Fruit fly (Drosophila melanogaster) whole organism, embryonic: ENCODE results near the gene jhamt.

Source experiments
- Antp ChIP-seq: fragments of 200-800 bp; sonication (Bioruptor generic); optimal IDR thresholded peaks from 3 replicates; lab custom pipeline; 2016; ENCODE audit warnings: missing biosample characterization, missing genetic modification characterization
- BEAF-32 ChIP-seq: fragments of 200-800 bp; sonication (Bioruptor generic); optimal IDR thresholded peaks from 3 replicates; lab custom pipeline; 2017; ENCODE audit warnings: missing biosample characterization, missing genetic modification characterization, mild to moderate bottlenecking, moderate library complexity, missing genetic modification reagents
- CG11085 ChIP-seq: fragments of 200-800 bp; sonication (Bioruptor generic); IDR thresholded peaks from 2 replicates; pipeline ENCODE4 v1.3.6; 2022; ENCODE audit warnings: missing biosample characterization, missing genetic modification characterization
- CG11093 ChIP-seq: fragments of 200-800 bp; sonication (Bioruptor generic); IDR thresholded peaks from 3 replicates; pipeline ENCODE4 v1.3.6; 2022; ENCODE audit warnings: missing biosample characterization, missing genetic modification characterization
- CG12942 ChIP-seq: fragments of 200-800 bp; sonication (Bioruptor generic); optimal IDR thresholded peaks from 3 replicates; lab custom pipeline; 2016; ENCODE audit warnings: missing biosample characterization, missing genetic modification characterization
- CG13424 ChIP-seq: fragments of 200-800 bp; sonication (Bioruptor generic); optimal IDR thresholded peaks from 2 replicates; lab custom pipeline; 2019; ENCODE audit warnings: missing biosample characterization, mild to moderate bottlenecking, missing genetic modification characterization, moderate library complexity
- CG15479 ChIP-seq: fragments of 200-800 bp; sonication (Bioruptor generic); optimal IDR thresholded peaks from 3 replicates; lab custom pipeline; 2019; ENCODE audit warnings: missing biosample characterization, mild to moderate bottlenecking, missing genetic modification characterization, moderate library complexity
- CG15601 ChIP-seq: fragments of 200-800 bp; sonication (Bioruptor generic); optimal IDR thresholded peaks from 3 replicates; lab custom pipeline; 2019; ENCODE audit warnings: missing biosample characterization, mild to moderate bottlenecking, missing genetic modification characterization, moderate library complexity
- CG1602 ChIP-seq: fragments of 200-800 bp; sonication (Bioruptor generic); optimal IDR thresholded peaks from 3 replicates; lab custom pipeline; 2016; ENCODE audit warnings: missing biosample characterization, missing genetic modification characterization
- CG16813 ChIP-seq: fragments of 200-800 bp; sonication (Bioruptor generic); IDR thresholded peaks from 3 replicates; pipeline ENCODE4 v1.3.6; 2022; ENCODE audit warnings: missing biosample characterization, missing genetic modification characterization; ENCODE audit not compliant: partially characterized antibody
- CG17328 ChIP-seq: fragments of 200-800 bp; sonication (Bioruptor generic); IDR thresholded peaks from 2 replicates; pipeline ENCODE4 v1.3.6; 2022; ENCODE audit warnings: missing biosample characterization, missing genetic modification characterization
- CG17829 ChIP-seq: fragments of 200-800 bp; optimal IDR thresholded peaks from 2 replicates; lab custom pipeline; 2019; ENCODE audit warnings: missing biosample characterization, mild to moderate bottlenecking, missing genetic modification characterization, moderate library complexity
- CG2202 ChIP-seq: fragments of 200-800 bp; sonication (Bioruptor generic); optimal IDR thresholded peaks from 2 replicates; lab custom pipeline; 2018; ENCODE audit warnings: missing biosample characterization, mild to moderate bottlenecking, missing genetic modification characterization
- CG30020 ChIP-seq: fragments of 200-800 bp; optimal IDR thresholded peaks from 2 replicates; lab custom pipeline; 2019; ENCODE audit warnings: missing biosample characterization, mild to moderate bottlenecking, missing genetic modification characterization, moderate library complexity
- CG32767 ChIP-seq: fragments of 200-800 bp; sonication (Bioruptor generic); IDR thresholded peaks from 2 replicates; pipeline ENCODE4 v1.3.6; 2022; ENCODE audit warnings: missing biosample characterization, missing genetic modification characterization
- CG3281 ChIP-seq: fragments of 200-800 bp; sonication (Bioruptor generic); optimal IDR thresholded peaks from 3 replicates; lab custom pipeline; 2017; ENCODE audit warnings: missing biosample characterization, mild to moderate bottlenecking, missing genetic modification characterization
- CG3838 ChIP-seq: fragments of 200-800 bp; sonication (Bioruptor generic); optimal IDR thresholded peaks from 3 replicates; lab custom pipeline; 2016; ENCODE audit warnings: missing biosample characterization, missing genetic modification characterization
- CG6791 ChIP-seq: fragments of 200-800 bp; sonication (Bioruptor generic); IDR thresholded peaks from 3 replicates; pipeline ENCODE4 v1.3.6; 2022; ENCODE audit warnings: missing biosample characterization, missing genetic modification characterization; ENCODE audit not compliant: partially characterized antibody
- CG9437 ChIP-seq: fragments of 200-800 bp; sonication (Bioruptor generic); optimal IDR thresholded peaks from 2 replicates; lab custom pipeline; 2018; ENCODE audit warnings: missing biosample characterization, mild to moderate bottlenecking, missing genetic modification characterization
- Dek ChIP-seq: fragments of 200-800 bp; sonication (Bioruptor generic); optimal IDR thresholded peaks from 3 replicates; lab custom pipeline; 2019; ENCODE audit warnings: missing biosample characterization, mild to moderate bottlenecking, missing genetic modification characterization, moderate library complexity
- Doc3 ChIP-seq: fragments of 200-800 bp; sonication (Bioruptor generic); IDR thresholded peaks from 3 replicates; pipeline ENCODE4 v1.3.6; 2022; ENCODE audit warnings: missing biosample characterization, missing genetic modification characterization; ENCODE audit not compliant: partially characterized antibody
- Fer2 ChIP-seq: fragments of 200-800 bp; sonication (Bioruptor generic); optimal IDR thresholded peaks from 2 replicates; lab custom pipeline; 2018; ENCODE audit warnings: missing biosample characterization, mild to moderate bottlenecking, missing genetic modification characterization, moderate library complexity
- GATAe ChIP-seq: fragments of 200-800 bp; sonication (Bioruptor generic); conservative IDR thresholded peaks from 2 replicates; pipeline ENCODE4 v1.3.6; 2022; ENCODE audit warnings: missing biosample characterization, missing genetic modification characterization
- Gsc ChIP-seq: fragments of 200-800 bp; sonication (Bioruptor generic); IDR thresholded peaks from 2 replicates; pipeline ENCODE4 v1.3.6; 2022; ENCODE audit warnings: missing biosample characterization, missing genetic modification characterization
- Stat92E ChIP-seq, 3 experiments: fragments of >200 bp in 2 of 3; fragments of 200-800 bp in 1 of 3; sonication (Bioruptor generic) in 1 of 3; optimal IDR thresholded peaks; 2 replicates each; lab custom pipeline; 2017 to 2019; ENCODE audit warnings: missing biosample characterization in 3 of 3, missing genetic modification characterization in 3 of 3, mild to moderate bottlenecking in 1 of 3, moderate library complexity in 1 of 3
- TFAM ChIP-seq: fragments of 200-800 bp; sonication (Bioruptor generic); optimal IDR thresholded peaks from 2 replicates; lab custom pipeline; 2017; ENCODE audit warnings: missing biosample characterization, missing genetic modification characterization, inconsistent platforms
- amos ChIP-seq: fragments of 200-800 bp; sonication (Bioruptor generic); IDR thresholded peaks from 2 replicates; pipeline ENCODE4 v1.3.6; 2022; ENCODE audit warnings: missing biosample characterization, missing genetic modification characterization; ENCODE audit not compliant: partially characterized antibody
- ase ChIP-seq: fragments of 200-800 bp; sonication (Bioruptor generic); IDR thresholded peaks from 3 replicates; pipeline ENCODE4 v1.3.6; 2022; ENCODE audit warnings: missing biosample characterization, missing genetic modification characterization
- btn ChIP-seq: fragments of 200-800 bp; sonication (Bioruptor generic); optimal IDR thresholded peaks from 2 replicates; lab custom pipeline; 2016; ENCODE audit warnings: missing biosample characterization, missing genetic modification characterization
- ci ChIP-seq: fragments of 200-800 bp; sonication (Bioruptor generic); IDR thresholded peaks from 3 replicates; pipeline ENCODE4 v1.3.6; 2022; ENCODE audit warnings: missing biosample characterization, missing genetic modification characterization
- croc ChIP-seq: fragments of 200-800 bp; sonication (Bioruptor generic); conservative IDR thresholded peaks from 3 replicates; pipeline ENCODE4 v1.3.6; 2022; ENCODE audit warnings: missing biosample characterization, missing genetic modification characterization
- dysf ChIP-seq: fragments of 200-800 bp; sonication (Bioruptor generic); IDR thresholded peaks from 3 replicates; pipeline ENCODE4 v1.3.6; 2022; ENCODE audit warnings: missing biosample characterization, missing genetic modification characterization
- fd3F ChIP-seq: fragments of 200-800 bp; sonication (Bioruptor generic); optimal IDR thresholded peaks from 2 replicates; lab custom pipeline; 2018; ENCODE audit warnings: missing biosample characterization, mild to moderate bottlenecking, missing genetic modification characterization, moderate library complexity
- fru ChIP-seq: fragments of >200 bp; optimal IDR thresholded peaks from 2 replicates; lab custom pipeline; 2017
- fu2 ChIP-seq: fragments of 200-800 bp; sonication (Bioruptor generic); optimal IDR thresholded peaks from 2 replicates; lab custom pipeline; 2016; ENCODE audit warnings: missing biosample characterization, missing genetic modification characterization
- gcm ChIP-seq: fragments of 200-800 bp; sonication (Bioruptor generic); optimal IDR thresholded peaks from 2 replicates; lab custom pipeline; 2019; ENCODE audit warnings: missing biosample characterization, mild to moderate bottlenecking, missing genetic modification characterization, moderate library complexity
- grau ChIP-seq: fragments of 200-800 bp; optimal IDR thresholded peaks from 3 replicates; lab custom pipeline; 2019; ENCODE audit warnings: missing biosample characterization, mild to moderate bottlenecking, missing genetic modification characterization, moderate library complexity
- gro ChIP-seq: fragments of 200-800 bp; sonication (Bioruptor generic); optimal IDR thresholded peaks from 2 replicates; lab custom pipeline; 2016; ENCODE audit warnings: missing biosample characterization, missing genetic modification characterization
- kni ChIP-seq: fragments of 200-800 bp; sonication (Bioruptor generic); optimal IDR thresholded peaks from 3 replicates; lab custom pipeline; 2017; ENCODE audit warnings: mild to moderate bottlenecking, missing biosample characterization, missing genetic modification reagents, missing genetic modification characterization
- lab ChIP-seq: fragments of 200-800 bp; sonication (Bioruptor generic); optimal IDR thresholded peaks from 3 replicates; lab custom pipeline; 2017; ENCODE audit warnings: missing biosample characterization, missing genetic modification characterization, mild to moderate bottlenecking, moderate library complexity, missing genetic modification reagents
- lola ChIP-seq, 3 experiments: fragments of >200 bp in 2 of 3; fragments of 200-800 bp in 1 of 3; sonication (Bioruptor generic) in 1 of 3; optimal IDR thresholded peaks; 2 replicates each; lab custom pipeline; 2017 to 2019; ENCODE audit warnings: missing biosample characterization in 3 of 3, missing genetic modification characterization in 3 of 3, mild to moderate bottlenecking in 1 of 3, moderate library complexity in 1 of 3
- nau ChIP-seq: fragments of 200-800 bp; sonication (Bioruptor generic); optimal IDR thresholded peaks from 3 replicates; lab custom pipeline; 2017; ENCODE audit warnings: missing biosample characterization, mild to moderate bottlenecking, missing genetic modification characterization, missing genetic modification reagents
- nerfin-1 ChIP-seq: fragments of 200-800 bp; sonication (Bioruptor generic); optimal IDR thresholded peaks from 3 replicates; lab custom pipeline; 2019; ENCODE audit warnings: missing biosample characterization, mild to moderate bottlenecking, missing genetic modification characterization, moderate library complexity
- oc ChIP-seq: fragments of 200-800 bp; sonication (Bioruptor generic); optimal IDR thresholded peaks from 2 replicates; lab custom pipeline; 2018; ENCODE audit warnings: missing biosample characterization, mild to moderate bottlenecking, missing genetic modification characterization, moderate library complexity
- pum ChIP-seq: fragments of 200-800 bp; sonication (Bioruptor generic); optimal IDR thresholded peaks from 2 replicates; lab custom pipeline; 2016; ENCODE audit warnings: missing biosample characterization, missing genetic modification characterization
- sima ChIP-seq: fragments of 200-800 bp; sonication (Bioruptor generic); optimal IDR thresholded peaks from 2 replicates; lab custom pipeline; 2016; ENCODE audit warnings: missing biosample characterization, missing genetic modification characterization
- stwl ChIP-seq: fragments of 200-800 bp; sonication (Bioruptor generic); optimal IDR thresholded peaks from 3 replicates; lab custom pipeline; 2018; ENCODE audit warnings: missing biosample characterization, mild to moderate bottlenecking, missing genetic modification characterization, moderate library complexity
- tap ChIP-seq: fragments of 200-800 bp; optimal IDR thresholded peaks from 3 replicates; lab custom pipeline; 2019; ENCODE audit warnings: missing biosample characterization, mild to moderate bottlenecking, missing genetic modification characterization, moderate library complexity
- twi ChIP-seq: fragments of 200-800 bp; optimal IDR thresholded peaks from 2 replicates; lab custom pipeline; 2019; ENCODE audit warnings: missing biosample characterization, mild to moderate bottlenecking, missing genetic modification characterization, moderate library complexity
- vnd ChIP-seq: fragments of 200-800 bp; sonication (Bioruptor generic); IDR thresholded peaks from 3 replicates; pipeline ENCODE4 v1.3.6; 2022; ENCODE audit warnings: missing biosample characterization, missing genetic modification characterization; ENCODE audit not compliant: partially characterized antibody

Gene jhamt

DNA sequence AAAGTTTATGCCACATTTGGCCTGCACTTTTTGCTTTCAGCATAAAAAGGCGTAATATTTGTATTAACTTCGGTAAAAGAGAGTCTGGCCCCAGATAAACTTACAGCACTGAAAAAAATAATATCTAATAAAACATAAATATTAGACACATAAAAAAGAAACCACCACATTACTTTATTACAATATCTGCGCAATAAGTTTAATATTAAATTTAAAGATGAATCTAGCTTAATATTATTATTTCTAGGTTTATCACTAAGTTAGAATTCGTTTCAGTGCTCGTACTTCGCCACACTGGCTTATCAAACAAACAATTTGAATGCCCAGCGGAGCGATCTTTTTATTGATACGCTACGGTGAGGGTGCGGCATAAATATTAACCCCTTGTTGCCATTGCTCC lies 7.8 kb upstream of the jhamt start (continued):
- no peak for TF ChIP-seq Gsc (GFP tag; lab: Robert Waterston, UW)
- no peak for TF ChIP-seq TFAM (GFP tag; lab: Kevin White, UChicago)
- TF ChIP-seq gcm: peak; percentile 31
- TF ChIP-seq lola (GFP tag; optimal IDR thresholded peaks at IDR 0.05; lab: Kevin White, UChicago): peak in 1 of 3 experiments; percentile 6
- TF ChIP-seq CG3838 (GFP tag; lab: Kevin White, UChicago): no peak
- TF ChIP-seq tap (tag; lab: Kevin White, UChicago): peak; percentile 9
- TF ChIP-seq CG17829 (tag; lab: Kevin White, UChicago): peak; percentile 43
- TF ChIP-seq grau (tag; lab: Kevin White, UChicago): peak; percentile 36
- TF ChIP-seq Doc3 (GFP tag; lab: Robert Waterston, UW): no peak
- no peak for TF ChIP-seq stwl (tag; lab: Kevin White, UChicago)
- no peak for TF ChIP-seq Fer2
- no peak for TF ChIP-seq gro (GFP tag; lab: Kevin White, UChicago)
- TF ChIP-seq amos (GFP tag; lab: Robert Waterston, UW): no peak
- TF ChIP-seq oc (tag; lab: Kevin White, UChicago): no peak
- no peak for TF ChIP-seq CG6791 (GFP tag; lab: Robert Waterston, UW)
- peak; percentile 13 for TF ChIP-seq twi (tag; lab: Kevin White, UChicago)
- TF ChIP-seq CG11085 (GFP tag; lab: Robert Waterston, UW): no peak
- TF ChIP-seq croc (GFP tag; lab: Robert Waterston, UW): no peak
- peak; percentile 35 for TF ChIP-seq CG13424 (tag; lab: Kevin White, UChicago)
- TF ChIP-seq CG16813 (GFP tag; lab: Robert Waterston, UW): no peak
- 0 out of 3 replicates have a peak, but pooled peaks have one; percentile 7 for TF ChIP-seq ase (GFP tag; lab: Robert Waterston, UW)
- no peak for TF ChIP-seq CG1602 (GFP tag; lab: Kevin White, UChicago)
- TF ChIP-seq lab (GFP tag; lab: Kevin White, UChicago): no peak
- TF ChIP-seq Dek: no peak
- TF ChIP-seq btn (GFP tag; lab: Kevin White, UChicago): no peak
- TF ChIP-seq Stat92E (GFP tag; optimal IDR thresholded peaks at IDR 0.05; lab: Kevin White, UChicago): no peak
- no peak for TF ChIP-seq CG9437 (GFP tag; lab: Kevin White, UChicago)
- no peak for TF ChIP-seq BEAF-32 (GFP tag; lab: Kevin White, UChicago)
- TF ChIP-seq CG3281 (GFP tag; lab: Kevin White, UChicago): no peak
- TF ChIP-seq nerfin-1 (tag; lab: Kevin White, UChicago): peak; percentile 8
- TF ChIP-seq CG15601 (tag; lab: Kevin White, UChicago): peak; percentile 27
- TF ChIP-seq ci: peak; percentile 33; the same call in 1 of the 3 replicates
- TF ChIP-seq sima (GFP tag; lab: Kevin White, UChicago): no peak
- no peak for TF ChIP-seq pum (GFP tag; lab: Kevin White, UChicago)
- TF ChIP-seq CG12942: no peak
- TF ChIP-seq fru (lab: Kevin White, UChicago): no peak
- TF ChIP-seq Antp (GFP tag; lab: Kevin White, UChicago): no peak
- TF ChIP-seq CG15479 (GFP tag; lab: Kevin White, UChicago): no peak
- no peak for TF ChIP-seq kni (GFP tag; lab: Kevin White, UChicago)
- no peak for TF ChIP-seq CG11093 (GFP tag; lab: Robert Waterston, UW)
- no peak for TF ChIP-seq vnd (GFP tag; lab: Robert Waterston, UW)
- TF ChIP-seq fu2 (GFP tag; lab: Kevin White, UChicago): no peak
- no peak for TF ChIP-seq CG30020 (tag; lab: Kevin White, UChicago)
- TF ChIP-seq nau (GFP tag; lab: Kevin White, UChicago): no peak
- TF ChIP-seq CG17328: 0 out of 2 replicates have a peak, but pooled peaks have one; percentile 22
- no peak for TF ChIP-seq CG2202 (tag; lab: Kevin White, UChicago)
- 0 out of 2 replicates have a peak, but pooled peaks have one; percentile 21 for TF ChIP-seq CG32767
- no peak for TF ChIP-seq GATAe (GFP tag; lab: Robert Waterston, UW)
- no peak for TF ChIP-seq dysf (GFP tag; lab: Robert Waterston, UW)
- TF ChIP-seq fd3F (GFP tag; lab: Kevin White, UChicago): no peak
